Worm (Caenorhabditis elegans): ENCODE data around the gene C14C11.1.

ce11 chrV:5687115-5687979, 23.9 kb downstream of the C14C11.1 start, which contains the start of gene F25B4.7:
- TF ChIP-seq him-1 (tag; optimal IDR thresholded peaks at IDR 0.05): no peak
- no peak for TF ChIP-seq dao-5 (tag; optimal IDR thresholded peaks at IDR 0.05)
